Fruit fly (Drosophila melanogaster) whole organism, prepupa: Measurements from ENCODE around the gene CG1635.
A peak's percentile ranks its signal among the peaks of the same experiment; 100 is the strongest.

ENCODE experiments used
- Blimp-1 ChIP-seq: fragments of 200-800 bp; sonication (Bioruptor generic); optimal IDR thresholded peaks from 3 replicates; lab custom pipeline; 2017; ENCODE audit warnings: missing biosample characterization, missing genetic modification characterization, mild to moderate bottlenecking, moderate library complexity, missing genetic modification reagents
- CG16779 ChIP-seq: fragments of 200-800 bp; sonication (Bioruptor generic); optimal IDR thresholded peaks from 3 replicates; lab custom pipeline; 2017; ENCODE audit warnings: missing biosample characterization, mild to moderate bottlenecking, missing genetic modification characterization
- CG3919 ChIP-seq: fragments of 200-800 bp; sonication (Bioruptor generic); optimal IDR thresholded peaks from 3 replicates; lab custom pipeline; 2016; ENCODE audit warnings: missing biosample characterization, missing genetic modification characterization
- CG6276 ChIP-seq: fragments of 200-800 bp; sonication (Bioruptor generic); optimal IDR thresholded peaks from 2 replicates; lab custom pipeline; 2017; ENCODE audit warnings: missing biosample characterization, mild to moderate bottlenecking, missing genetic modification characterization
- Eip75B ChIP-seq: fragments of 200-800 bp; sonication (Bioruptor generic); optimal IDR thresholded peaks from 3 replicates; lab custom pipeline; 2016; ENCODE audit warnings: missing biosample characterization, missing genetic modification characterization
- Sox15 ChIP-seq: fragments of 200-800 bp; sonication (Bioruptor generic); optimal IDR thresholded peaks from 3 replicates; lab custom pipeline; 2016; ENCODE audit warnings: missing biosample characterization, missing genetic modification characterization
- fkh ChIP-seq: fragments of 200-800 bp; sonication (Bioruptor generic); optimal IDR thresholded peaks from 3 replicates; lab custom pipeline; 2017; ENCODE audit warnings: missing biosample characterization, mild to moderate bottlenecking, missing genetic modification characterization, moderate library complexity
- lz ChIP-seq: fragments of 200-800 bp; sonication (Bioruptor generic); optimal IDR thresholded peaks from 3 replicates; lab custom pipeline; 2016; ENCODE audit warnings: missing biosample characterization, missing genetic modification characterization
- ss ChIP-seq, 2 experiments: fragments of 200-800 bp; sonication (Bioruptor generic); optimal IDR thresholded peaks; 2 replicates in 1 of 2; 3 replicates in 1 of 2; lab custom pipeline; 2017 to 2018; ENCODE audit warnings: mild to moderate bottlenecking in 2 of 2, missing biosample characterization in 2 of 2, missing genetic modification characterization in 2 of 2, moderate library complexity in 1 of 2

dm6 chr3R:31550910-31551309, 37.6 kb upstream of the CG1635 start:
- TF ChIP-seq fkh (peak; percentile 93), ss (GFP tag; optimal IDR thresholded peaks at IDR 0.05; lab: Kevin White, UChicago) (no peak), CG6276 (GFP tag; lab: Kevin White, UChicago) (no peak), CG16779 (tag; lab: Kevin White, UChicago) (no peak), Blimp-1 (GFP tag; lab: Kevin White, UChicago) (no peak), lz (GFP tag; lab: Kevin White, UChicago) (no peak), Eip75B (GFP tag; lab: Kevin White, UChicago) (no peak), Sox15 (GFP tag; lab: Kevin White, UChicago) (no peak), CG3919 (GFP tag; lab: Kevin White, UChicago) (no peak)
